Worm (Caenorhabditis elegans): ENCODE measurements around the gene R10E9.4.

The R10E9.4 gene

ce11 chrIII:3953235-3953634 is 19.4 kb downstream of the R10E9.4 start:
- TF ChIP-seq nhr-11 (tag; optimal IDR thresholded peaks at IDR 0.05) (no peak), fos-1 (tag; optimal IDR thresholded peaks at IDR 0.05) (peak; percentile 23), R02D3.7 (tag; optimal IDR thresholded peaks at IDR 0.05) (no peak), sem-4 (tag; optimal IDR thresholded peaks at IDR 0.05) (peak; percentile 85), zag-1 (tag; optimal IDR thresholded peaks at IDR 0.05) (no peak), mab-5 (tag; optimal IDR thresholded peaks at IDR 0.05) (peak; percentile 38), aly-2 (tag; optimal IDR thresholded peaks at IDR 0.05) (no peak), unc-39 (tag; optimal IDR thresholded peaks at IDR 0.05) (no peak), skn-1 (tag; optimal IDR thresholded peaks at IDR 0.05) (no peak), ZK546.5 (tag; optimal IDR thresholded peaks at IDR 0.05) (no peak), nhr-25 (tag; optimal IDR thresholded peaks at IDR 0.05) (peak; percentile 79), sma-3 (GFP tag; optimal IDR thresholded peaks at IDR 0.05) (peak; percentile 30), ceh-82 (tag; optimal IDR thresholded peaks at IDR 0.05) (no peak), nhr-21 (tag; optimal IDR thresholded peaks at IDR 0.05) (peak; percentile 72), elt-3 (tag; optimal IDR thresholded peaks at IDR 0.05) (no peak), nhr-129 (tag; optimal IDR thresholded peaks at IDR 0.05) (peak; percentile 85), lin-39 (tag; optimal IDR thresholded peaks at IDR 0.05) (no peak), Y55F3AM.14 (GFP tag; optimal IDR thresholded peaks at IDR 0.05) (peak; percentile 61), blmp-1 (tag; optimal IDR thresholded peaks at IDR 0.05; ENCODE audit: insufficient read depth) (peak; percentile 12), lsy-2 (tag; optimal IDR thresholded peaks at IDR 0.05) (peak in 1 of 2 experiments; percentile 69), nhr-23 (tag; optimal IDR thresholded peaks at IDR 0.05) (no peak), snpc-4 (tag; optimal IDR thresholded peaks at IDR 0.05) (no peak), alr-1 (tag; optimal IDR thresholded peaks at IDR 0.05) (no peak), ztf-11 (tag; optimal IDR thresholded peaks at IDR 0.05) (no peak), elt-1 (tag; optimal IDR thresholded peaks at IDR 0.05) (no peak), crh-2 (tag; optimal IDR thresholded peaks at IDR 0.05) (peak; percentile 0), gmeb-1 (tag; optimal IDR thresholded peaks at IDR 0.05) (no peak), F13H6.1 (tag; optimal IDR thresholded peaks at IDR 0.05) (peak; percentile 66), nhr-12 (tag; optimal IDR thresholded peaks at IDR 0.05) (no peak), nhr-10 (tag; optimal IDR thresholded peaks at IDR 0.05) (no peak), dmd-4 (tag; optimal IDR thresholded peaks at IDR 0.05) (no peak), unc-55 (GFP tag; optimal IDR thresholded peaks at IDR 0.05) (peak; percentile 40), lin-11 (tag; optimal IDR thresholded peaks at IDR 0.05) (peak; percentile 18), egl-27 (tag; optimal IDR thresholded peaks at IDR 0.05) (peak; percentile 51), unc-62 (GFP tag; optimal IDR thresholded peaks at IDR 0.05) (no peak), mbf-1 (tag; optimal IDR thresholded peaks at IDR 0.05) (no peak), lin-13 (GFP tag; optimal IDR thresholded peaks at IDR 0.05) (peak; percentile 2), ceh-16 (tag; optimal IDR thresholded peaks at IDR 0.05) (peak; percentile 72), ztf-1 (GFP tag; conservative IDR thresholded peaks at IDR 0.05) (no peak), nhr-237 (tag; optimal IDR thresholded peaks at IDR 0.05) (no peak), C34F6.9 (tag; optimal IDR thresholded peaks at IDR 0.05) (peak; percentile 72), nhr-77 (tag; optimal IDR thresholded peaks at IDR 0.05) (no peak), ztf-4 (tag; optimal IDR thresholded peaks at IDR 0.05) (no peak), nhr-6 (tag; optimal IDR thresholded peaks at IDR 0.05) (peak; percentile 47), mdl-1 (tag; optimal IDR thresholded peaks at IDR 0.05) (peak in 1 of 2 experiments; percentile 63), sma-9 (GFP tag; optimal IDR thresholded peaks at IDR 0.05) (peak; percentile 89), sma-9 (tag; optimal IDR thresholded peaks at IDR 0.05) (no peak), ama-1 (optimal IDR thresholded peaks at IDR 0.05) (peak; percentile 3), peb-1 (tag; optimal IDR thresholded peaks at IDR 0.05) (no peak)

Data from whole organism, L2 larva.